Fruit fly (Drosophila melanogaster) whole organism, embryonic: ENCODE results near the gene yrt.

Source experiments
- Awh ChIP-seq: fragments of 200-800 bp; sonication (Bioruptor generic); IDR thresholded peaks from 2 replicates; pipeline ENCODE4, ENCODE4 v1.3.6; 2022; ENCODE audit warnings: missing biosample characterization, missing genetic modification characterization
- Bteb2 ChIP-seq: fragments of 200-800 bp; sonication (Bioruptor generic); optimal IDR thresholded peaks from 2 replicates; lab custom pipeline; 2016; ENCODE audit warnings: missing biosample characterization, missing genetic modification characterization
- CG10431 ChIP-seq: fragments of 200-800 bp; sonication (Bioruptor generic); optimal IDR thresholded peaks from 3 replicates; lab custom pipeline; 2018; ENCODE audit warnings: missing biosample characterization, mild to moderate bottlenecking, missing genetic modification characterization
- CG11504 ChIP-seq: fragments of 200-800 bp; sonication (Bioruptor generic); optimal IDR thresholded peaks from 3 replicates; lab custom pipeline; 2019; ENCODE audit warnings: missing biosample characterization, mild to moderate bottlenecking, missing genetic modification characterization, moderate library complexity
- CG12071 ChIP-seq: fragments of 200-800 bp; sonication (Bioruptor generic); optimal IDR thresholded peaks from 3 replicates; lab custom pipeline; 2018; ENCODE audit warnings: missing biosample characterization, mild to moderate bottlenecking, missing genetic modification characterization
- CG15011 ChIP-seq: fragments of 200-800 bp; sonication (Bioruptor generic); optimal IDR thresholded peaks from 3 replicates; lab custom pipeline; 2018; ENCODE audit warnings: missing biosample characterization, mild to moderate bottlenecking, missing genetic modification characterization
- CG1529 ChIP-seq: fragments of 200-800 bp; sonication (Bioruptor generic); optimal IDR thresholded peaks from 3 replicates; lab custom pipeline; 2018; ENCODE audit warnings: missing biosample characterization, missing genetic modification characterization
- CG15479 ChIP-seq: fragments of 200-800 bp; sonication (Bioruptor generic); optimal IDR thresholded peaks from 3 replicates; lab custom pipeline; 2019; ENCODE audit warnings: missing biosample characterization, mild to moderate bottlenecking, missing genetic modification characterization, moderate library complexity
- CG15514 ChIP-seq: fragments of 200-800 bp; sonication (Bioruptor generic); optimal IDR thresholded peaks from 3 replicates; lab custom pipeline; 2017; ENCODE audit warnings: missing biosample characterization, missing genetic modification characterization, mild to moderate bottlenecking, moderate library complexity, missing genetic modification reagents
- CG15601 ChIP-seq: fragments of 200-800 bp; sonication (Bioruptor generic); optimal IDR thresholded peaks from 3 replicates; lab custom pipeline; 2019; ENCODE audit warnings: missing biosample characterization, mild to moderate bottlenecking, missing genetic modification characterization, moderate library complexity
- CG1602 ChIP-seq: fragments of 200-800 bp; sonication (Bioruptor generic); optimal IDR thresholded peaks from 3 replicates; lab custom pipeline; 2016; ENCODE audit warnings: missing biosample characterization, missing genetic modification characterization
- CG1603 ChIP-seq: fragments of 200-800 bp; sonication (Bioruptor generic); optimal IDR thresholded peaks from 2 replicates; lab custom pipeline; 2019; ENCODE audit warnings: missing biosample characterization, mild to moderate bottlenecking, missing genetic modification characterization, moderate library complexity
- CG16813 ChIP-seq: fragments of 200-800 bp; sonication (Bioruptor generic); IDR thresholded peaks from 3 replicates; pipeline ENCODE4 v1.3.6; 2022; ENCODE audit warnings: missing biosample characterization, missing genetic modification characterization; ENCODE audit not compliant: partially characterized antibody
- CG17186 ChIP-seq: fragments of 200-800 bp; sonication (Bioruptor generic); optimal IDR thresholded peaks from 3 replicates; lab custom pipeline; 2017; ENCODE audit warnings: missing biosample characterization, missing genetic modification reagents, missing genetic modification characterization
- CG17328 ChIP-seq: fragments of 200-800 bp; sonication (Bioruptor generic); IDR thresholded peaks from 2 replicates; pipeline ENCODE4 v1.3.6; 2022; ENCODE audit warnings: missing biosample characterization, missing genetic modification characterization
- CG17568 ChIP-seq: fragments of 200-800 bp; sonication (Bioruptor generic); optimal IDR thresholded peaks from 2 replicates; lab custom pipeline; 2018; ENCODE audit warnings: missing biosample characterization, mild to moderate bottlenecking, missing genetic modification characterization, moderate library complexity
- CG1792 ChIP-seq: fragments of 200-800 bp; sonication (Bioruptor generic); optimal IDR thresholded peaks from 2 replicates; lab custom pipeline; 2016; ENCODE audit warnings: missing biosample characterization, missing genetic modification characterization
- CG18599 ChIP-seq: fragments of 200-800 bp; sonication (Bioruptor generic); optimal IDR thresholded peaks from 3 replicates; lab custom pipeline; 2017; ENCODE audit warnings: missing biosample characterization, missing genetic modification characterization, mild to moderate bottlenecking, moderate library complexity, missing genetic modification reagents
- CG30020 ChIP-seq: fragments of 200-800 bp; optimal IDR thresholded peaks from 2 replicates; lab custom pipeline; 2019; ENCODE audit warnings: missing biosample characterization, mild to moderate bottlenecking, missing genetic modification characterization, moderate library complexity
- CG3838 ChIP-seq: fragments of 200-800 bp; sonication (Bioruptor generic); optimal IDR thresholded peaks from 3 replicates; lab custom pipeline; 2016; ENCODE audit warnings: missing biosample characterization, missing genetic modification characterization
- CG6813 ChIP-seq: fragments of 200-800 bp; sonication (Bioruptor generic); optimal IDR thresholded peaks from 2 replicates; lab custom pipeline; 2017; ENCODE audit warnings: missing biosample characterization, missing genetic modification characterization, mild to moderate bottlenecking, moderate library complexity, missing genetic modification reagents
- Doc3 ChIP-seq: fragments of 200-800 bp; sonication (Bioruptor generic); IDR thresholded peaks from 3 replicates; pipeline ENCODE4 v1.3.6; 2022; ENCODE audit warnings: missing biosample characterization, missing genetic modification characterization; ENCODE audit not compliant: partially characterized antibody
- Dref ChIP-seq: fragments of 200-800 bp; sonication (Bioruptor generic); IDR thresholded peaks from 2 replicates; pipeline ENCODE4 v1.3.6; 2022; ENCODE audit warnings: missing biosample characterization, missing genetic modification characterization
- MBD-R2 ChIP-seq: fragments of 200-800 bp; sonication (Bioruptor generic); IDR thresholded peaks from 2 replicates; pipeline ENCODE4 v1.3.6; 2022; ENCODE audit warnings: missing biosample characterization, missing genetic modification characterization
- Mes4 ChIP-seq: fragments of 200-800 bp; sonication (Bioruptor generic); optimal IDR thresholded peaks from 2 replicates; lab custom pipeline; 2016; ENCODE audit warnings: missing biosample characterization, missing genetic modification characterization
- Myb ChIP-seq: fragments of 200-800 bp; sonication (Bioruptor generic); optimal IDR thresholded peaks from 2 replicates; lab custom pipeline; 2016; ENCODE audit warnings: missing biosample characterization, missing genetic modification characterization
- NfI ChIP-seq: fragments of 200-800 bp; sonication (Bioruptor generic); optimal IDR thresholded peaks from 3 replicates; lab custom pipeline; 2018; ENCODE audit warnings: missing biosample characterization, mild to moderate bottlenecking, missing genetic modification characterization, moderate library complexity
- Oli ChIP-seq: fragments of 200-800 bp; sonication (Bioruptor generic); optimal IDR thresholded peaks from 2 replicates; lab custom pipeline; 2018; ENCODE audit warnings: missing biosample characterization, mild to moderate bottlenecking, missing genetic modification characterization, moderate library complexity
- Optix ChIP-seq: fragments of 200-800 bp; sonication (Bioruptor generic); IDR thresholded peaks from 3 replicates; pipeline ENCODE4 v1.3.6; 2022; ENCODE audit warnings: missing biosample characterization, missing genetic modification characterization
- Ptx1 ChIP-seq: fragments of 200-800 bp; sonication (Bioruptor generic); IDR thresholded peaks from 2 replicates; pipeline ENCODE4 v1.3.6; 2022; ENCODE audit warnings: missing biosample characterization, missing genetic modification characterization
- Sry-β ChIP-seq: fragments of 200-800 bp; sonication (Bioruptor generic); optimal IDR thresholded peaks from 2 replicates; lab custom pipeline; 2018; ENCODE audit warnings: missing biosample characterization, mild to moderate bottlenecking, missing genetic modification characterization, moderate library complexity
- ase ChIP-seq: fragments of 200-800 bp; sonication (Bioruptor generic); IDR thresholded peaks from 3 replicates; pipeline ENCODE4 v1.3.6; 2022; ENCODE audit warnings: missing biosample characterization, missing genetic modification characterization
- ash1 ChIP-seq: fragments of 200-800 bp; sonication (Bioruptor generic); optimal IDR thresholded peaks from 2 replicates; lab custom pipeline; 2018; ENCODE audit warnings: missing biosample characterization, mild to moderate bottlenecking, missing genetic modification characterization
- br ChIP-seq: fragments of >200 bp; optimal IDR thresholded peaks from 2 replicates; lab custom pipeline; 2017
- corto ChIP-seq: fragments of 200-800 bp; sonication (Bioruptor generic); optimal IDR thresholded peaks from 2 replicates; lab custom pipeline; 2016; ENCODE audit warnings: missing biosample characterization, mild to moderate bottlenecking, missing genetic modification characterization, moderate library complexity
- danr ChIP-seq: fragments of 200-800 bp; sonication (Bioruptor generic); IDR thresholded peaks from 2 replicates; pipeline ENCODE4 v1.3.6; 2022; ENCODE audit warnings: missing biosample characterization, missing genetic modification characterization
- dmrt11E ChIP-seq: fragments of 200-800 bp; sonication (Bioruptor generic); optimal IDR thresholded peaks from 3 replicates; lab custom pipeline; 2018; ENCODE audit warnings: missing biosample characterization, mild to moderate bottlenecking, missing genetic modification characterization, moderate library complexity
- ftz-f1 ChIP-seq: fragments of 200-800 bp; sonication (Bioruptor generic); optimal IDR thresholded peaks from 2 replicates; lab custom pipeline; 2016; ENCODE audit warnings: missing biosample characterization, missing genetic modification characterization
- gce ChIP-seq: fragments of 200-800 bp; sonication (Bioruptor generic); IDR thresholded peaks from 3 replicates; pipeline ENCODE4 v1.3.6; 2022; ENCODE audit warnings: missing biosample characterization, missing genetic modification characterization
- gem ChIP-seq: fragments of 200-800 bp; sonication (Bioruptor generic); optimal IDR thresholded peaks from 2 replicates; lab custom pipeline; 2019; ENCODE audit warnings: missing biosample characterization, mild to moderate bottlenecking, missing genetic modification characterization, moderate library complexity
- gsb-n ChIP-seq: fragments of 200-800 bp; sonication (Bioruptor generic); optimal IDR thresholded peaks from 3 replicates; lab custom pipeline; 2018; ENCODE audit warnings: missing biosample characterization, mild to moderate bottlenecking, missing genetic modification characterization
- knrl ChIP-seq: fragments of 200-800 bp; sonication (Bioruptor generic); IDR thresholded peaks from 3 replicates; pipeline ENCODE4 v1.3.6; 2022; ENCODE audit warnings: missing biosample characterization, missing genetic modification characterization; ENCODE audit not compliant: partially characterized antibody
- odd ChIP-seq: fragments of 200-800 bp; sonication (Bioruptor generic); optimal IDR thresholded peaks from 2 replicates; lab custom pipeline; 2017; ENCODE audit warnings: missing biosample characterization, mild to moderate bottlenecking, missing genetic modification characterization
- onecut ChIP-seq: fragments of 200-800 bp; sonication (Bioruptor generic); IDR thresholded peaks from 2 replicates; pipeline ENCODE4 v1.3.6; 2022; ENCODE audit warnings: missing biosample characterization, missing genetic modification characterization
- pho ChIP-seq: fragments of 200-800 bp; sonication (Bioruptor generic); optimal IDR thresholded peaks from 2 replicates; lab custom pipeline; 2016; ENCODE audit warnings: missing biosample characterization, missing genetic modification characterization
- seq ChIP-seq: fragments of 200-800 bp; sonication (Bioruptor generic); IDR thresholded peaks from 2 replicates; pipeline ENCODE4 v1.3.6; 2022; ENCODE audit warnings: missing biosample characterization, missing genetic modification characterization
- sim ChIP-seq: fragments of 200-800 bp; sonication (Bioruptor generic); IDR thresholded peaks from 2 replicates; pipeline ENCODE4 v1.3.6; 2022; ENCODE audit warnings: missing biosample characterization, missing genetic modification characterization
- stc ChIP-seq: fragments of 200-800 bp; sonication (Bioruptor generic); IDR thresholded peaks from 2 replicates; pipeline ENCODE4 v1.3.6; 2022; ENCODE audit warnings: missing biosample characterization, missing genetic modification characterization
- twi ChIP-seq: fragments of 200-800 bp; optimal IDR thresholded peaks from 2 replicates; lab custom pipeline; 2019; ENCODE audit warnings: missing biosample characterization, mild to moderate bottlenecking, missing genetic modification characterization, moderate library complexity
- wor ChIP-seq: fragments of 200-800 bp; sonication (Bioruptor generic); IDR thresholded peaks from 2 replicates; pipeline ENCODE4 v1.3.6; 2022; ENCODE audit warnings: missing biosample characterization, missing genetic modification characterization

Gene yrt

dm6 chr3R:13381744-13382435 is 52.9 kb downstream of the yrt start, which contains the start of the genes mRpS21 and Droj2 (continued):
- peak; percentile 88 for TF ChIP-seq MBD-R2 (GFP tag; lab: Robert Waterston, UW)
- peak; percentile 74 for TF ChIP-seq CG30020 (tag; lab: Kevin White, UChicago)
- no peak for TF ChIP-seq Awh (GFP tag; lab: Robert Waterston, UW)
- TF ChIP-seq br, result no peak
- TF ChIP-seq twi, result peak; percentile 63
- TF ChIP-seq Sry-β (GFP tag; lab: Kevin White, UChicago), result no peak
- TF ChIP-seq sim (GFP tag; lab: Robert Waterston, UW), result no peak
- TF ChIP-seq ase (GFP tag; lab: Robert Waterston, UW), result no peak
- no peak for TF ChIP-seq danr
- TF ChIP-seq CG6813 (GFP tag; lab: Kevin White, UChicago), result no peak
- TF ChIP-seq Dref, result 0 out of 2 replicates have a peak, but pooled peaks have one; percentile 28
- TF ChIP-seq CG18599 (GFP tag; lab: Kevin White, UChicago), result no peak
- no peak for TF ChIP-seq CG17186 (GFP tag; lab: Kevin White, UChicago)
- peak; percentile 29 for TF ChIP-seq CG10431 (GFP tag; lab: Kevin White, UChicago)
- TF ChIP-seq gem (tag; lab: Kevin White, UChicago), result peak; percentile 71
- TF ChIP-seq Optix, result no peak
- peak; percentile 66 for TF ChIP-seq pho (GFP tag; lab: Kevin White, UChicago)
- no peak for TF ChIP-seq gce (GFP tag; lab: Robert Waterston, UW)
- no peak for TF ChIP-seq CG15479 (GFP tag; lab: Kevin White, UChicago)
- peak; percentile 70 for TF ChIP-seq CG15601 (tag; lab: Kevin White, UChicago)
- peak; percentile 48 for TF ChIP-seq Myb (GFP tag; lab: Kevin White, UChicago)
- no peak for TF ChIP-seq ash1 (GFP tag; lab: Kevin White, UChicago)
- TF ChIP-seq knrl (GFP tag; lab: Robert Waterston, UW), result peak; percentile 55; the same call in 2 of the 3 replicates
- no peak for TF ChIP-seq gsb-n (tag; lab: Kevin White, UChicago)
- no peak for TF ChIP-seq Oli (tag; lab: Kevin White, UChicago)
- no peak for TF ChIP-seq stc (GFP tag; lab: Robert Waterston, UW)
- peak; percentile 24 for TF ChIP-seq CG1603
- no peak for TF ChIP-seq CG16813 (GFP tag; lab: Robert Waterston, UW)
- TF ChIP-seq CG12071 (GFP tag; lab: Kevin White, UChicago), result no peak
- peak; percentile 9 for TF ChIP-seq CG1602 (GFP tag; lab: Kevin White, UChicago)
- TF ChIP-seq CG1529, result no peak
- TF ChIP-seq odd (GFP tag; lab: Kevin White, UChicago), result peak; percentile 37
- TF ChIP-seq CG1792 (GFP tag; lab: Kevin White, UChicago), result no peak
- TF ChIP-seq Doc3, result no peak
- TF ChIP-seq CG15514, result peak; percentile 98
- TF ChIP-seq wor (GFP tag; lab: Robert Waterston, UW), result no peak
- TF ChIP-seq ftz-f1, result no peak
- TF ChIP-seq seq (GFP tag; lab: Robert Waterston, UW), result no peak
- no peak for TF ChIP-seq CG17568
- TF ChIP-seq Bteb2 (GFP tag; lab: Kevin White, UChicago), result no peak
- TF ChIP-seq CG3838, result peak; percentile 8
- TF ChIP-seq CG17328, result peak; percentile 14; the same call in 1 of the 2 replicates
- TF ChIP-seq corto (GFP tag; lab: Kevin White, UChicago), result no peak
- TF ChIP-seq onecut, result no peak
- TF ChIP-seq CG11504 (tag; lab: Kevin White, UChicago), result peak; percentile 74
- TF ChIP-seq NfI (GFP tag; lab: Kevin White, UChicago), result peak; percentile 30
- no peak for TF ChIP-seq CG15011 (GFP tag; lab: Kevin White, UChicago)
- peak; percentile 54 for TF ChIP-seq dmrt11E (tag; lab: Kevin White, UChicago)
- no peak for TF ChIP-seq Mes4
- TF ChIP-seq Ptx1 (GFP tag; lab: Robert Waterston, UW), result peak; percentile 37; the same call in 1 of the 2 replicates
